Worm (Caenorhabditis elegans): ENCODE results near the gene arrd-17.

ce11 chrIII:13625650-13626430 is 4.8 kb downstream of the arrd-17 start:
- TF ChIP-seq med-1 (GFP tag; optimal IDR thresholded peaks at IDR 0.05; ENCODE audit: insufficient read depth) (no peak), ref-1 (GFP tag; conservative IDR thresholded peaks at IDR 0.05) (no peak)
